Worm (Caenorhabditis elegans): ENCODE data around the gene vps-29.

Gene vps-29

DNA sequence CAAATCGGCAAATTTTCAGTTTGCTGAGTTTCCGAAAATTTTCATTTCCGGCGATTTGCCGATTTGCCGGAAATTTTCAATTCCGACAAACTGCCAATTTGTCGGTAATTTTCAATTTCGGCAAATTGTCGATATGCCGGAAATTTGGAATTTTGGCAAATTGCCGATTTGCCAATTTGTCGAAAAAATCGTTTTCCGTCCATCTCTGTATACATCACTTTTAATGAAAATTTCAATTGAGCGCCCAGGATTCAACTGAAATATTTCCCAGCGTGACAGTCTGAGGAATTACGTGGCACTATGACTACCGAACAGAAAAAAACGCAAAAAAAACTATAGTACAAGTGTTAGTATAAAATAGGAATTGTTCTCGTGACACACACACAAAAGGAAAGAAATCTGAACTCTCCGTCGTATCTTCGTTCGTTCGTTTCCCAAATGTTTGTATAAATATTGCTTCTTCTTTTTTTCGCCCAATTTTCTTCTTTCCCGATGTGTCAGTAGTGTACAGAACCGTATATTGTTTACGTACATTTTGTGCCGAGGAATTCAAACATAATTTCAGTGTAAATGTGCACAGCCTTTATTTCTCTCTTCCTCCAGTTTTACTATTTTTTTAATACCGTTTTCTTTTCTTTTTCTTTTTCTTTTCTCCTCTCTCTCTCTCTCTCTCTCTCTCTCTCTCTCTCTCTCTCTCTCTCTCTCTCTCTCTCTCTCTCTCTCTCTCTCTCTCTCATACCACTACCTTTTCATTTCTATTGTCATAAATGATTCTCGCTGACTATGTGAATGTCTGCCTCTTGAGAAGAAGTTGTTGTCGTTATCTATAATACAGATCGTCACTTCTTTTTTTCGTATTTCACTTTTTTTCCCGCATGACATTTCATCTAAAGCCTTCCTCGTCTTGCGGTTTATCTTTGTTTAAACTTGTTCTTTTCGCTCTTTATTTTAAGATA lies 19.9 kb upstream of the vps-29 start:
- no peak for TF ChIP-seq nhr-11 (tag; optimal IDR thresholded peaks at IDR 0.05)
- TF ChIP-seq elt-2 (tag; optimal IDR thresholded peaks at IDR 0.05): peak; percentile 72
- TF ChIP-seq ceh-82 (tag; optimal IDR thresholded peaks at IDR 0.05): no peak
- no peak for TF ChIP-seq nhr-237 (tag; optimal IDR thresholded peaks at IDR 0.05)
- TF ChIP-seq aly-2 (tag; optimal IDR thresholded peaks at IDR 0.05): no peak
- no peak for TF ChIP-seq egl-5 (tag; optimal IDR thresholded peaks at IDR 0.05)
- no peak for TF ChIP-seq nhr-28 (tag; optimal IDR thresholded peaks at IDR 0.05)
- no peak for TF ChIP-seq nfya-1 (tag; optimal IDR thresholded peaks at IDR 0.05; ENCODE audit: insufficient read depth)
- no peak for TF ChIP-seq unc-39 (tag; optimal IDR thresholded peaks at IDR 0.05)
- no peak for TF ChIP-seq fkh-2 (tag; optimal IDR thresholded peaks at IDR 0.05)
- peak; percentile 79 for TF ChIP-seq elt-1 (tag; optimal IDR thresholded peaks at IDR 0.05)
- no peak for TF ChIP-seq egl-27 (tag; optimal IDR thresholded peaks at IDR 0.05)
- peak; percentile 10 for TF ChIP-seq nhr-23 (tag; optimal IDR thresholded peaks at IDR 0.05)
- peak; percentile 79 for TF ChIP-seq pha-4 (tag; optimal IDR thresholded peaks at IDR 0.05)
- TF ChIP-seq nhr-25 (tag; optimal IDR thresholded peaks at IDR 0.05): peak; percentile 30
- peak; percentile 75 for TF ChIP-seq pqm-1 (tag; optimal IDR thresholded peaks at IDR 0.05)
- no peak for TF ChIP-seq ztf-4 (tag; optimal IDR thresholded peaks at IDR 0.05)

DNA sequence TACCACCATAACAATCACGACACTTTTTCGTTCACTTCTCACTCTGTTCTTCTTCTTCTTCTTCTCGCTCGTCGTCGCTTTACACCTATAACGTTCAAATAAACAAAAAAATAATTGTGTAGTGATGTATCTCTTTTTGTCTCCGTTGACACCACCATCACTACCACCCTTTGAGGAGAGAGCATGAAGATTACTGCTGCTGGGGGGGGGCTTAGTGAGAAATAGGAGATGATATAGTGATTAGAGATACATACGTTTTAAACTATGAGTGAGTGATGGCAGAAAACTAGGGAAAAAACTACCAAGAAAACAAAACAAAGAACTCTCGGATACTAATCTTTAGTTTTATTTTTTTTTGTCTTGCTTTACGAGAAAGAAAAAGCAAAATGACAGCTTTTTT lies 13.5 kb upstream of the vps-29 start:
- TF ChIP-seq zag-1 (tag; optimal IDR thresholded peaks at IDR 0.05): no peak
- peak; percentile 74 for TF ChIP-seq lin-39 (tag; optimal IDR thresholded peaks at IDR 0.05)
- peak; percentile 11 for TF ChIP-seq elt-1 (tag; optimal IDR thresholded peaks at IDR 0.05)

DNA sequence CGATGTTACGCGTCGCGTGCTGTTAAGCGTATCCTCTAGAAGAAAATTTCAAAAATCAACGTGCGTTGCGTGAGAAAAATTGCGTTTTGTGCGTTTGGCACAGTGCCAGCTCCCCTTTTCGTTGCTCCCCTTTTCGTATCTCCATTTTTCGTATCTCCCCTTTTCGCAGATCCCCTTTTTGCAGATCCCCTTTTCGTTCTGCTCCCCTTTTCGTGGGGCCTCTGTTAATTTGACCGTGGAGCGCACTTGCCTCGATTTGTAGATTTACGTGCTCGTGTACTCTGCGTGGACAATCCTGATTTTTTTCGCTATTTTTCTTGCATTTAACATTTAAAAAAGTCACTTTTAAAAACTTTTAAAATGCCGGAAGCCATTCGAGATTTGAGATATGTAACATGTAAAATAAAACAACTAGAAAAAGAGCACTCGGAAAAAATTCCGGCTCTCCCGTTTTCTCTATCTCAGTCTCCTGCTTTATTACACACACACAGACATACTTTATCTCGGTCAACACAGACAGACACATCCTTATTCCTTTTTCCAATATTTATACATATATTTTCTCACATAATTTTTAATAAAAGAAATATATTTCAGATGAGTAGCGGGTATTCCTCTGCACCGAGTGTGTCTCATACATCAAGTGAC lies 10.9 kb upstream of the vps-29 start, which contains the start of gene ttll-4:
Gene ttll-4 (plus strand): TSS at position 598 of the 648 bp plus-strand sequence.
- TF ChIP-seq lin-39 (tag; optimal IDR thresholded peaks at IDR 0.05) (peak; percentile 9), nhr-43 (tag; optimal IDR thresholded peaks at IDR 0.05; ENCODE audit: poor library complexity, severe bottlenecking) (peak; percentile 51), lin-15B (tag; optimal IDR thresholded peaks at IDR 0.05) (peak; percentile 60), nfya-1 (tag; optimal IDR thresholded peaks at IDR 0.05; ENCODE audit: insufficient read depth) (peak; percentile 43), nhr-23 (tag; optimal IDR thresholded peaks at IDR 0.05) (no peak), R02D3.7 (tag; optimal IDR thresholded peaks at IDR 0.05) (peak; percentile 76), nhr-77 (tag; optimal IDR thresholded peaks at IDR 0.05) (no peak), nhr-11 (tag; optimal IDR thresholded peaks at IDR 0.05) (no peak), ama-1 (optimal IDR thresholded peaks at IDR 0.05) (no peak)

DNA sequence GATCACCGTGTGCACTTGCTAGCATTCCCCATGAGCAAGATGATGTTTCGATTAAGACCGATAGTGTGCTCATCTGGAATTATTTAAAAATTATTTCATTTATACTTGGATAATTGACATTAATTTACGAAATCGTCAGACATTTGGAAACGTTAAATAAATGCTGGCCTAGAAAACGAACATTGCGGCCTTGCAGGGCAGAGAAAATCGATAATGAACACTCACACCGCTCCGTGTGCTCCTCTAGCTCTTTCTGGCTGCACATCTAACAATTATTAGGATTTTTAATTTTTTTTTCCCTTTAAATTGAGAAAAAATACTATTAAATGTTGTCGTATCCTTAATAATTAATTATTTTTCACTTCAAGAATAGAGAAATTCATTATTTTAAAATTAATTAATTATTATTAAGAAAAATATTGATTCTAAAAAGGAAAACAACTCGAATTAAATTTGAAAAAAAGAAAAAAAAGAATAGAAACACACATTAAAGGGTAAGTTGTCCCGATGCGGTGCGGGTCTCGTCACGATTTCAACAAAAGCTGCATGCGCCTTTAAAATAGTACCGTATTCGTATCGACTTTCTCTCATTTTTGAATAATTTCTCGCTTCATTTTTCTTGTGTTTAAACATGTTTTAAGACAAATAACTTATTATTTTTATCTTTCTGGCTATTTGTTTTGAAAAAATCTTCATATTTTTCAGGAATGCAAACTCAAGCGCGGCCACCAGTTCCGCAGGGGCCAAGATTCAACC lies 7.4 kb upstream of the vps-29 start, which contains the start of the genes gtf-2H3 and ham-3:
Gene gtf-2H3 (minus strand): TSS at position 73 of the 756 bp plus-strand sequence.
Gene ham-3 (plus strand): TSS at position 706 of the 756 bp plus-strand sequence.
- TF ChIP-seq nfya-1 (tag; optimal IDR thresholded peaks at IDR 0.05; ENCODE audit: insufficient read depth) (peak; percentile 41), hmg-11 (tag; optimal IDR thresholded peaks at IDR 0.05) (peak; percentile 33), ceh-28 (tag; optimal IDR thresholded peaks at IDR 0.05) (peak; percentile 79), ztf-11 (tag; optimal IDR thresholded peaks at IDR 0.05) (no peak)

DNA sequence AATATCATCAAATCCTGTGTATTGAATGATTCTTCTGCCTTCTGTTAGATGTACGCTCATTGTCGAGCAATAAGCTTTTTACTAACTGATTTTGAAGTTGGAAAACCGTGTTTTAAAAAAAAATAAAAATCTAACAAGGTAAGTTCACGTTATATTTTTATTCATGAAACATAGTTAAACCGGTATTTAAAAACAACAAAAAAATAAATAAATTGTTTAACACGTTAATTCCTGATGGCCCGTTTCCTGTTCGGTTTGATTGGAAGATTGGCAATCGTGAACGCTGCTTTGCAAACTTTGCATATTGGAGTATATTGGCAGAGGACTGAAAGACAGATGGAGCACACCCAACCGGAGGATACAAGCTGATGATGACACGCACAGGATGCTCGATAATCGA lies 6.0 kb upstream of the vps-29 start, which contains the start of gene ZK1128.3:
Gene ZK1128.3 (minus strand): TSS at position 101 of the 400 bp plus-strand sequence.
- TF ChIP-seq nhr-12 (tag; optimal IDR thresholded peaks at IDR 0.05) (no peak), nhr-67 (tag; optimal IDR thresholded peaks at IDR 0.05) (no peak)

Measured in whole organism, L3 larva.